Worm (Caenorhabditis elegans) whole organism, L4 larva: ENCODE results near the gene C09G4.4.

Experiments
- F10B5.3 ChIP-seq: sonication (generic microtip); optimal IDR thresholded peaks from 2 replicates; lab custom pipeline; 2016; ENCODE audit warnings: mild to moderate bottlenecking, missing genetic modification characterization, missing compliant biosample characterization
- F37D6.2 ChIP-seq: sonication (generic microtip); optimal IDR thresholded peaks from 2 replicates; lab custom pipeline; 2016; ENCODE audit warnings: mild to moderate bottlenecking, missing genetic modification characterization, missing compliant biosample characterization
- F44E2.7 ChIP-seq: fragments of 200-800 bp; sonication (Bioruptor generic); IDR thresholded peaks from 2 replicates; pipeline ENCODE4 v2.1.2; 2022; ENCODE audit warnings: missing genetic modification characterization, missing compliant biosample characterization
- T26A8.4 ChIP-seq: fragments of 200-800 bp; sonication (Bioruptor generic); IDR thresholded peaks from 2 replicates; pipeline ENCODE4 v1.3.6; 2022; ENCODE audit warnings: missing genetic modification characterization, missing compliant biosample characterization
- Y5F2A.4 ChIP-seq: fragments of 200-800 bp; sonication (Bioruptor generic); optimal IDR thresholded peaks from 2 replicates; lab custom pipeline; 2018; ENCODE audit warnings: mild to moderate bottlenecking, missing genetic modification characterization, missing compliant biosample characterization
- aly-2 ChIP-seq: sonication (generic microtip); optimal IDR thresholded peaks from 2 replicates; lab custom pipeline; 2018; ENCODE audit warnings: missing biosample characterization, missing genetic modification characterization
- attf-4 ChIP-seq: sonication (generic microtip); optimal IDR thresholded peaks from 3 replicates; lab custom pipeline; 2017; ENCODE audit warnings: missing biosample characterization, missing genetic modification characterization
- ceh-28 ChIP-seq: fragments of 150-350 bp; optimal IDR thresholded peaks from 2 replicates; lab custom pipeline; 2014; ENCODE audit warnings: missing biosample characterization, missing genetic modification reagents, missing genetic modification characterization
- ceh-32 ChIP-seq: sonication (generic microtip); optimal IDR thresholded peaks from 2 replicates; lab custom pipeline; 2016; ENCODE audit warnings: mild to moderate bottlenecking, missing genetic modification characterization, missing compliant biosample characterization; ENCODE audit not compliant: poor library complexity
- ctbp-1 ChIP-seq: fragments of 200-800 bp; sonication (Bioruptor generic); IDR thresholded peaks from 2 replicates; pipeline ENCODE4 v1.3.6; 2022; ENCODE audit warnings: missing genetic modification reagents, missing genetic modification characterization, missing compliant biosample characterization
- daf-16 ChIP-seq, 3 experiments: sonication (generic microtip); optimal IDR thresholded peaks; 2 replicates each; lab custom pipeline; 2016 to 2017; ENCODE audit warnings: missing genetic modification characterization in 3 of 3, missing genetic modification reagents in 3 of 3, mild to moderate bottlenecking in 2 of 3, missing compliant biosample characterization in 2 of 3, missing biosample characterization in 1 of 3, moderate library complexity in 1 of 3
- daf-19 ChIP-seq: fragments of 200-800 bp; sonication (Bioruptor generic); conservative IDR thresholded peaks from 2 replicates; pipeline ENCODE4 v1.3.6; 2022; ENCODE audit warnings: missing genetic modification characterization, missing compliant biosample characterization
- daf-8 ChIP-seq: fragments of 200-800 bp; sonication (Bioruptor generic); IDR thresholded peaks from 2 replicates; pipeline ENCODE4 v1.3.6; 2022; ENCODE audit warnings: missing genetic modification characterization, missing compliant biosample characterization
- dmd-8 ChIP-seq: fragments of 200-800 bp; sonication (Bioruptor generic); IDR thresholded peaks from 2 replicates; pipeline ENCODE4 v1.3.6; 2022; ENCODE audit warnings: missing genetic modification characterization, missing compliant biosample characterization
- dpl-1 ChIP-seq: fragments of 150-350 bp; optimal IDR thresholded peaks from 2 replicates; lab custom pipeline; 2014; ENCODE audit warnings: missing biosample characterization, missing genetic modification reagents, missing genetic modification characterization
- dve-1 ChIP-seq: sonication (generic microtip); optimal IDR thresholded peaks from 2 replicates; lab custom pipeline; 2017; ENCODE audit warnings: antibody characterized with exemption, mild to moderate bottlenecking, missing genetic modification characterization, missing compliant biosample characterization; ENCODE audit not compliant: insufficient read depth
- egl-27 ChIP-seq: sonication (generic microtip); optimal IDR thresholded peaks from 3 replicates; lab custom pipeline; 2017; ENCODE audit warnings: missing biosample characterization, missing genetic modification reagents, missing genetic modification characterization
- fkh-10 ChIP-seq: fragments of 150-350 bp; optimal IDR thresholded peaks from 2 replicates; lab custom pipeline; 2014; ENCODE audit warnings: missing biosample characterization, missing genetic modification reagents, missing genetic modification characterization
- gei-8 ChIP-seq: fragments of 200-800 bp; sonication (Bioruptor generic); optimal IDR thresholded peaks from 2 replicates; lab custom pipeline; 2018; ENCODE audit warnings: mild to moderate bottlenecking, missing genetic modification characterization, missing compliant biosample characterization
- hlh-30 ChIP-seq: sonication (generic microtip); optimal IDR thresholded peaks from 2 replicates; lab custom pipeline; 2017; ENCODE audit warnings: antibody characterized with exemption, mild to moderate bottlenecking, missing genetic modification characterization, missing compliant biosample characterization; ENCODE audit not compliant: insufficient read depth
- lim-7 ChIP-seq: fragments of 200-800 bp; sonication (Bioruptor generic); IDR thresholded peaks from 2 replicates; pipeline ENCODE4 v1.3.6; 2022; ENCODE audit warnings: missing genetic modification characterization, missing compliant biosample characterization
- lin-13 ChIP-seq: fragments of 150-350 bp; optimal IDR thresholded peaks from 2 replicates; lab custom pipeline; 2014; ENCODE audit warnings: missing biosample characterization, missing genetic modification reagents, missing genetic modification characterization
- lin-15B ChIP-seq: fragments of 150-350 bp; sonication (generic microtip); optimal IDR thresholded peaks from 3 replicates; lab custom pipeline; 2014; ENCODE audit warnings: missing biosample characterization, missing genetic modification characterization
- lin-39 ChIP-seq: fragments of 150-350 bp; optimal IDR thresholded peaks from 2 replicates; lab custom pipeline; 2014; ENCODE audit warnings: missing biosample characterization, missing genetic modification reagents, missing genetic modification characterization
- lir-3 ChIP-seq: sonication (generic microtip); optimal IDR thresholded peaks from 2 replicates; lab custom pipeline; 2016; ENCODE audit warnings: mild to moderate bottlenecking, missing genetic modification characterization, missing compliant biosample characterization
- lsy-2 ChIP-seq, 2 experiments: fragments of 150-350 bp in 1 of 2; sonication (generic microtip) in 1 of 2; optimal IDR thresholded peaks; 2 replicates each; lab custom pipeline; 2014 to 2017; ENCODE audit warnings: missing biosample characterization in 2 of 2, missing genetic modification characterization in 2 of 2
- madf-5 ChIP-seq, 2 experiments: fragments of 200-800 bp; sonication (Bioruptor generic); IDR thresholded peaks; 2 replicates each; pipeline ENCODE4 v1.3.6; 2022; ENCODE audit warnings: missing compliant biosample characterization in 2 of 2, missing genetic modification characterization in 2 of 2
- mdl-1 ChIP-seq, 2 experiments: fragments of 150-350 bp in 1 of 2; sonication (generic microtip) in 1 of 2; optimal IDR thresholded peaks; 2 replicates each; lab custom pipeline; 2014 to 2017; ENCODE audit warnings: missing biosample characterization in 2 of 2, missing genetic modification characterization in 2 of 2
- mes-2 ChIP-seq: sonication (generic microtip); optimal IDR thresholded peaks from 2 replicates; lab custom pipeline; 2016; ENCODE audit warnings: missing genotype, mild to moderate bottlenecking, missing genetic modification characterization, missing compliant biosample characterization; ENCODE audit not compliant: poor library complexity, severe bottlenecking
- mxl-2 ChIP-seq: fragments of 200-800 bp; sonication (Bioruptor generic); conservative IDR thresholded peaks from 2 replicates; pipeline ENCODE4 v1.3.6; 2022; ENCODE audit warnings: missing genetic modification reagents, missing genetic modification characterization, missing compliant biosample characterization
- mxl-3 ChIP-seq: fragments of 200-800 bp; sonication (Bioruptor generic); optimal IDR thresholded peaks from 2 replicates; lab custom pipeline; 2018; ENCODE audit warnings: mild to moderate bottlenecking, missing genetic modification characterization, missing compliant biosample characterization
- nhr-10 ChIP-seq: fragments of 150-350 bp; optimal IDR thresholded peaks from 2 replicates; lab custom pipeline; 2014; ENCODE audit warnings: missing biosample characterization, missing genetic modification characterization
- nhr-111 ChIP-seq: fragments of 200-800 bp; sonication (Bioruptor generic); optimal IDR thresholded peaks from 2 replicates; lab custom pipeline; 2018; ENCODE audit warnings: mild to moderate bottlenecking, missing genetic modification characterization, missing compliant biosample characterization
- nhr-237 ChIP-seq: sonication (generic microtip); optimal IDR thresholded peaks from 2 replicates; lab custom pipeline; 2017; ENCODE audit warnings: missing biosample characterization, missing genetic modification characterization
- nhr-28 ChIP-seq: fragments of 150-350 bp; optimal IDR thresholded peaks from 2 replicates; lab custom pipeline; 2014; ENCODE audit warnings: missing biosample characterization, missing genetic modification characterization
- nhr-41 ChIP-seq: fragments of 200-800 bp; sonication (Bioruptor generic); IDR thresholded peaks from 2 replicates; pipeline ENCODE4 v1.3.6; 2022; ENCODE audit warnings: missing genetic modification reagents, missing genetic modification characterization, missing compliant biosample characterization
- nhr-48 ChIP-seq: sonication (generic microtip); optimal IDR thresholded peaks from 2 replicates; lab custom pipeline; 2016; ENCODE audit warnings: mild to moderate bottlenecking, missing genetic modification characterization, missing compliant biosample characterization
- nhr-76 ChIP-seq: fragments of 150-350 bp; optimal IDR thresholded peaks from 2 replicates; lab custom pipeline; 2014; ENCODE audit warnings: missing biosample characterization, missing genetic modification characterization
- saeg-2 ChIP-seq: fragments of 200-800 bp; sonication (Bioruptor generic); IDR thresholded peaks from 2 replicates; pipeline ENCODE4 v1.3.6; 2022; ENCODE audit warnings: missing genetic modification reagents, missing genetic modification characterization, missing compliant biosample characterization
- sdz-12 ChIP-seq: fragments of 200-800 bp; sonication (Bioruptor generic); optimal IDR thresholded peaks from 2 replicates; lab custom pipeline; 2018; ENCODE audit warnings: mild to moderate bottlenecking, missing genetic modification characterization, missing compliant biosample characterization
- snpc-1.2 ChIP-seq: fragments of 200-800 bp; sonication (Bioruptor generic); IDR thresholded peaks from 2 replicates; pipeline ENCODE4 v1.3.6; 2022; ENCODE audit warnings: missing genetic modification reagents, missing genetic modification characterization, missing compliant biosample characterization
- snpc-4 ChIP-seq: fragments of 150-350 bp; optimal IDR thresholded peaks from 2 replicates; lab custom pipeline; 2014; ENCODE audit warnings: missing biosample characterization, missing genetic modification characterization
- spr-1 ChIP-seq: sonication (generic microtip); optimal IDR thresholded peaks from 2 replicates; lab custom pipeline; 2016; ENCODE audit warnings: mild to moderate bottlenecking, missing genetic modification characterization, missing compliant biosample characterization
- tra-1 ChIP-seq: fragments of 200-800 bp; sonication (Bioruptor generic); IDR thresholded peaks from 2 replicates; pipeline ENCODE4 v1.3.6; 2022; ENCODE audit warnings: missing genetic modification reagents, missing genetic modification characterization, missing compliant biosample characterization
- vab-7 ChIP-seq: fragments of 200-800 bp; sonication (Bioruptor generic); IDR thresholded peaks from 2 replicates; pipeline ENCODE4 v1.3.6; 2022; ENCODE audit warnings: missing genetic modification reagents, missing genetic modification characterization, missing compliant biosample characterization
- zag-1 ChIP-seq: fragments of 150-350 bp; optimal IDR thresholded peaks from 2 replicates; lab custom pipeline; 2014; ENCODE audit warnings: missing biosample characterization, missing genetic modification characterization
- zfp-2 ChIP-seq: sonication (generic microtip); optimal IDR thresholded peaks from 2 replicates; lab custom pipeline; 2016; ENCODE audit warnings: mild to moderate bottlenecking, missing genetic modification characterization, missing compliant biosample characterization
- zfp-3 ChIP-seq: fragments of 200-800 bp; sonication (Bioruptor generic); conservative IDR thresholded peaks from 2 replicates; pipeline ENCODE4 v1.3.6; 2022; ENCODE audit warnings: missing genetic modification reagents, missing genetic modification characterization, missing compliant biosample characterization
- ztf-11 ChIP-seq: fragments of 150-350 bp; optimal IDR thresholded peaks from 2 replicates; lab custom pipeline; 2014; ENCODE audit warnings: missing biosample characterization, missing genetic modification characterization

The C09G4.4 gene

DNA sequence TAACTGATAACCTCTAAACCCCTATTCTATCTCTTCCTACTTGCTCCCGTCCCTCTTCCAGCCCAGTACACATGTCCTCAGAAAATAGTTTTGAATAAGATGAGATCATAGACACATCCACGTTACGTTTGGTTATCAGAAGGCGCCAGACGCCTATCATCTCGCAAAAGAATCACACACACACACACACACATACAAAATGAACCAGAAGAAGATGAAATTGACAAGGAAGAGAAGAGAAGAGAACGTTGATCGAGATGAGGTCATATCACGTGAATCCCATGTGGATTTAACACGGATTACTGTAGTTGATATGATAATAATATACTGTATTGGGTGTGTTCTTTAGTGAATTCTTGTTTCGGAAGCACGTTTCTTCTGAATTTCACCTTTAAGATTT, 13.3 kb downstream of the C09G4.4 start (continued):
- no peak for TF ChIP-seq F44E2.7
- TF ChIP-seq nhr-237: no peak
- no peak for TF ChIP-seq sdz-12 (GFP tag; lab: Kevin White, UChicago)
- TF ChIP-seq T26A8.4: no peak
- TF ChIP-seq mes-2 (tag; lab: Kevin White, UChicago): no peak
- TF ChIP-seq saeg-2: no peak
- no peak for TF ChIP-seq zag-1
- TF ChIP-seq hlh-30: peak; percentile 88
- no peak for TF ChIP-seq ztf-11 (tag; lab: Kevin White, UChicago)
- TF ChIP-seq mxl-3: peak; percentile 70
- TF ChIP-seq ceh-28 (tag; lab: Kevin White, UChicago): no peak
- TF ChIP-seq mxl-2 (GFP tag; lab: Robert Waterston, UW): peak; percentile 94
- TF ChIP-seq nhr-10: no peak
- TF ChIP-seq snpc-1.2 (GFP tag; lab: Robert Waterston, UW): no peak
- no peak for TF ChIP-seq daf-8
- no peak for TF ChIP-seq spr-1 (tag; lab: Kevin White, UChicago)
- TF ChIP-seq zfp-2 (tag; lab: Kevin White, UChicago): no peak
- TF ChIP-seq lin-15B: no peak
- TF ChIP-seq attf-4 (tag; lab: Kevin White, UChicago): no peak
- TF ChIP-seq aly-2: no peak
- no peak for TF ChIP-seq snpc-4
- no peak for TF ChIP-seq F10B5.3 (tag; lab: Kevin White, UChicago)
- no peak for TF ChIP-seq lim-7 (GFP tag; lab: Robert Waterston, UW)
- TF ChIP-seq madf-5 (GFP tag; IDR thresholded peaks at IDR 0.05; lab: Robert Waterston, UW): no peak
- TF ChIP-seq lsy-2 (tag; optimal IDR thresholded peaks at IDR 0.05; lab: Kevin White, UChicago): peak; percentile 18 to 84

DNA sequence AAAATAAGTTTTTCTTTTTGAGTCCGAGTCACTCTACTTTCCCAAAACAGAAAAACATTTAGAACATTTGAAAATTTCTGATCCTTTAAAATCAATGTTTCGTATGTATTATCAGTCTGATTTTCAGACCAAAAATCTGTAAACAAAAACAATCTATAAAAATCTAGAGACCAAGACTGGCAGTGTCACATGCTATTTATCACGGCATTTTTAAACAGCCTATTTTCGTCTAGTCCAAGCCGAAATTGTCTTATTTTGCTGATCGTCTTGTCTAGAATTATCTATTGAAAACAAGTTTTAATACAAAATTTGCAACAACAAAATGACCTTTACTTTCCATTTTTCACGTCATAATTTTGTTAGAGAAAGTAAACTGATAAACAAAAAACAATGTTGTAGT, 13.8 kb downstream of the C09G4.4 start:
- no peak for TF ChIP-seq daf-16 (GFP tag; optimal IDR thresholded peaks at IDR 0.05; lab: Kevin White, UChicago)
- peak; percentile 97 for TF ChIP-seq daf-16 (tag; optimal IDR thresholded peaks at IDR 0.05; lab: Kevin White, UChicago)
- TF ChIP-seq dve-1 (tag; lab: Kevin White, UChicago): peak; percentile 27
- TF ChIP-seq F37D6.2 (tag; lab: Kevin White, UChicago): no peak
- no peak for TF ChIP-seq ctbp-1 (GFP tag; lab: Robert Waterston, UW)

DNA sequence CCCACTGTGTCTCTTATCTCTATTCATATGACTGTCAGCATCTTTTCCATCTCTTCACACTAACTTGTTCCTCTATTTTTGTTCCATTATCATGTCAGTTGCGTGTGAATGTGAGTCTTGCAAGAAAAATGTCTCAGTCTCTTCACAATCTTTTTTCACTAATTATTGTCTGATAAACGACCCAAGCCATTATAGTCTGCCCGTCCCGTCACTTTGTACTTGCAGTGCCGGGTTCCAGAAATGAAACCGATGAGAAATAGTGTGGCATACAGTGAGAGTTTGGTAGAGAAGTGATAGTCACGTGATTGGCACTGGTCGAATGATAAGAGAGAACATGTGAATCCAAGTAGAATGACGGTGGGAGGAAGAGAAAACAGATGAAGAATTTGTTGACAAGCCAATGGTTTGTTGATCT, 14.8 kb downstream of the C09G4.4 start:
- no peak for TF ChIP-seq madf-5 (GFP tag; IDR thresholded peaks at IDR 0.05; lab: Robert Waterston, UW)
- TF ChIP-seq vab-7 (GFP tag; lab: Robert Waterston, UW): no peak
- TF ChIP-seq egl-27 (tag; lab: Kevin White, UChicago): no peak
- no peak for TF ChIP-seq ceh-32 (tag; lab: Kevin White, UChicago)
- 0 out of 2 replicates have a peak, but pooled peaks have one; percentile 73 for TF ChIP-seq nhr-41 (GFP tag; lab: Robert Waterston, UW)
- no peak for TF ChIP-seq daf-8
- peak; percentile 82 for TF ChIP-seq nhr-76
- no peak for TF ChIP-seq nhr-111
- peak; percentile 99 for TF ChIP-seq nhr-28
- no peak for TF ChIP-seq lir-3 (tag; lab: Kevin White, UChicago)
- no peak for TF ChIP-seq nhr-237
- no peak for TF ChIP-seq lin-39 (tag; lab: Kevin White, UChicago)
- no peak for TF ChIP-seq dmd-8 (GFP tag; lab: Robert Waterston, UW)
- TF ChIP-seq nhr-48 (tag; lab: Kevin White, UChicago): peak; percentile 99
- peak; percentile 60 for TF ChIP-seq dpl-1 (GFP tag; lab: Kevin White, UChicago)
- peak; percentile 99 for TF ChIP-seq gei-8
- no peak for TF ChIP-seq daf-19 (GFP tag; lab: Robert Waterston, UW)
- peak; percentile 52; the same call in 1 of the 2 replicates for TF ChIP-seq zfp-3 (GFP tag; lab: Robert Waterston, UW)
- peak; percentile 83 for TF ChIP-seq lin-13 (GFP tag; lab: Kevin White, UChicago)
- peak; percentile 92 for TF ChIP-seq mxl-3
- no peak for TF ChIP-seq fkh-10 (GFP tag; lab: Kevin White, UChicago)
- no peak for TF ChIP-seq Y5F2A.4
- peak; percentile 99 for TF ChIP-seq dve-1 (tag; lab: Kevin White, UChicago)
- TF ChIP-seq saeg-2: peak; percentile 96
- peak; percentile 96 for TF ChIP-seq tra-1 (GFP tag; lab: Robert Waterston, UW)
- peak; percentile 79 to 95 for TF ChIP-seq mdl-1 (tag; optimal IDR thresholded peaks at IDR 0.05; lab: Kevin White, UChicago)
- TF ChIP-seq nhr-10: peak; percentile 92
- TF ChIP-seq lsy-2 (tag; optimal IDR thresholded peaks at IDR 0.05; lab: Kevin White, UChicago): peak; percentile 75 to 84
